Worm (Caenorhabditis elegans): ENCODE results near the gene srbc-67.

DNA sequence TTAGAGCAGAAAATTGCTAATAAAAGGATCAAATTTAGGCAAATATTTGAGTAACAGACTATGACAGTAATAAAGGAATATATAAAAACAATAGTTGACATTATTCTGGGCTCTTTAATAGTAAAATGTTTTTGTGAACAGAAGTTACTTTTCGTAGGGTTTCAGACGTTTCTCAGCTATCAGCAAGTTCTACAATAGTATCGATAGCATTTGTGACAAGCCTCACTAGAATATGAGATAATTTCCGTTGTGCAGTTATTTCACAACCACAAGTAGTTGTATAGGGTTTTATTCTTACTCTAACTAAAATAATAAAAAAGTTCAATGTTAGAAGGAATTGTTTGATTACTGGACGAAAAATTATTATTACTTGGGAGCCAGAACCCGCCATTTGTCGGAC is 5.5 kb upstream of the srbc-67 start, which contains the start of gene srbc-68:
- TF ChIP-seq elt-2 (tag; optimal IDR thresholded peaks at IDR 0.05) = no peak
- TF ChIP-seq pha-4 (tag; optimal IDR thresholded peaks at IDR 0.05) = no peak
- TF ChIP-seq pqm-1 (tag; optimal IDR thresholded peaks at IDR 0.05) = no peak
- TF ChIP-seq unc-86 (tag; optimal IDR thresholded peaks at IDR 0.05) = no peak
- TF ChIP-seq lim-6 (tag; optimal IDR thresholded peaks at IDR 0.05) = no peak
- TF ChIP-seq sox-2 (GFP tag; IDR thresholded peaks at IDR 0.05) = no peak
- TF ChIP-seq lin-11 (tag; optimal IDR thresholded peaks at IDR 0.05) = no peak

Data from whole organism, late embryonic.